Worm (Caenorhabditis elegans) whole organism, early embryonic: ENCODE data around the gene spe-44.

Experiments
- F13C5.2 ChIP-seq: sonication (generic microtip); optimal IDR thresholded peaks from 2 replicates; lab custom pipeline; 2017; ENCODE audit warnings: mild to moderate bottlenecking, missing genetic modification characterization, inconsistent platforms, missing compliant biosample characterization
- ama-1 ChIP-seq: fragments of 150-350 bp; optimal IDR thresholded peaks from 2 replicates; lab custom pipeline; 2014
- ceh-13 ChIP-seq: fragments of 200-800 bp; sonication (Bioruptor generic); optimal IDR thresholded peaks from 2 replicates; lab custom pipeline; 2018; ENCODE audit warnings: mild to moderate bottlenecking, missing genetic modification characterization, missing compliant biosample characterization
- flt-1 ChIP-seq: fragments of 200-800 bp; sonication (Bioruptor generic); IDR thresholded peaks from 2 replicates; pipeline ENCODE4 v1.3.6; 2022; ENCODE audit warnings: missing genetic modification characterization, missing compliant biosample characterization
- hmg-4 ChIP-seq: fragments of 200-800 bp; sonication (Bioruptor generic); optimal IDR thresholded peaks from 2 replicates; lab custom pipeline; 2018; ENCODE audit warnings: mild to moderate bottlenecking, missing genetic modification characterization, missing compliant biosample characterization
- hnd-1 ChIP-seq: sonication (generic microtip); optimal IDR thresholded peaks from 2 replicates; lab custom pipeline; 2016; ENCODE audit warnings: missing genetic modification characterization, missing compliant biosample characterization
- pes-1 ChIP-seq: fragments of 200-800 bp; sonication (Bioruptor generic); IDR thresholded peaks from 2 replicates; pipeline ENCODE4 v1.3.6; 2022; ENCODE audit warnings: missing genetic modification reagents, missing genetic modification characterization, missing compliant biosample characterization
- scrt-1 ChIP-seq: fragments of 200-800 bp; sonication (Bioruptor generic); IDR thresholded peaks from 2 replicates; pipeline ENCODE4 v1.3.6; 2022; ENCODE audit warnings: missing genetic modification characterization, missing compliant biosample characterization
- tbx-11 ChIP-seq: fragments of 200-800 bp; sonication (Bioruptor generic); IDR thresholded peaks from 2 replicates; pipeline ENCODE4 v1.3.6; 2022; ENCODE audit warnings: missing genetic modification characterization, missing compliant biosample characterization

- no peak for TF ChIP-seq ama-1 (lab: Kevin White, UChicago)
- no peak for TF ChIP-seq hnd-1 (tag; lab: Kevin White, UChicago)
- TF ChIP-seq F13C5.2, result no peak
- TF ChIP-seq hmg-4 (GFP tag; lab: Kevin White, UChicago), result no peak
- TF ChIP-seq ceh-13 (GFP tag; lab: Kevin White, UChicago), result no peak
- no peak for TF ChIP-seq tbx-11 (GFP tag; lab: Robert Waterston, UW)
- no peak for TF ChIP-seq flt-1 (GFP tag; lab: Robert Waterston, UW)
- TF ChIP-seq pes-1 (GFP tag; lab: Robert Waterston, UW), result no peak
- TF ChIP-seq scrt-1 (GFP tag; lab: Robert Waterston, UW), result no peak
These were observed 22.3 kb downstream of the spe-44 start for ce11 chrIV:12431755-12432154.
